Worm (Caenorhabditis elegans): ENCODE measurements around the gene glt-3.

DNA sequence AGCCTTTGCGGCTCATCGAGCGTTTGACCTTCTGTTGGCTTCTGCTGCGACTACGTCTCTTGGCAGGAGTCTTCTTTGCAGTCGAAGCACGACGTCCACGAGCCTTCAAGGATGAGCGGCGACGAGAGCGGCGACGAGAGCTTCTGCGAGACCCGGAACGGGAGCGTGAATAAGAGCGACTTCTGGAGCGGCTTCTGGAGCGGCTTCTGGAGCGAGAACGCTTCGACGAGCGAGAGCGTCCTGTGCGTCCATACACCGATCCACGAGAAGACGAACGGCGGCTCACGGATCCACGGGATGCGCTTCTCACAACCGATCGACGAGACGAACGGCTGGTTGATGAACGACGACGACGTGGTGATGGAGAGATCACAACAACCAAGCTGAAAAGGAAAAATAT lies 19.2 kb upstream of the glt-3 start:
- TF ChIP-seq ceh-79 (tag; optimal IDR thresholded peaks at IDR 0.05) (no peak), madf-8 (GFP tag; conservative IDR thresholded peaks at IDR 0.05) (no peak), sptf-2 (GFP tag; optimal IDR thresholded peaks at IDR 0.05) (no peak), unc-130 (GFP tag; optimal IDR thresholded peaks at IDR 0.05) (no peak), pbrm-1 (GFP tag; IDR thresholded peaks at IDR 0.05) (no peak)
